Worm (Caenorhabditis elegans) whole organism, late embryonic: ENCODE measurements around the gene F53F4.18.

Experiments used
- ceh-30 ChIP-seq: fragments of 150-350 bp; optimal IDR thresholded peaks from 2 replicates; lab custom pipeline; 2014; ENCODE audit warnings: missing biosample characterization, missing genetic modification characterization
- ceh-48 ChIP-seq: sonication (generic microtip); optimal IDR thresholded peaks from 2 replicates; lab custom pipeline; 2016; ENCODE audit warnings: missing genetic modification characterization, inconsistent platforms, missing compliant biosample characterization
- odd-2 ChIP-seq: sonication (generic microtip); optimal IDR thresholded peaks from 2 replicates; lab custom pipeline; 2017; ENCODE audit warnings: antibody characterized with exemption, mild to moderate bottlenecking, missing genetic modification characterization, missing compliant biosample characterization
- pax-1 ChIP-seq: fragments of 150-350 bp; optimal IDR thresholded peaks from 2 replicates; lab custom pipeline; 2014; ENCODE audit warnings: missing biosample characterization, missing genetic modification characterization
- pha-4 ChIP-seq: fragments of 150-350 bp; optimal IDR thresholded peaks from 2 replicates; lab custom pipeline; 2018; ENCODE audit warnings: missing biosample characterization, missing genetic modification reagents, missing genetic modification characterization
- sdc-2 ChIP-seq: sonication (generic microtip); optimal IDR thresholded peaks from 2 replicates; lab custom pipeline; 2016; ENCODE audit warnings: missing genotype, missing genetic modification characterization, missing compliant biosample characterization
- unc-86 ChIP-seq: sonication (generic microtip); optimal IDR thresholded peaks from 2 replicates; lab custom pipeline; 2016; ENCODE audit warnings: missing genetic modification characterization, missing compliant biosample characterization

ce11 chrV:13580696-13581095 lies 9.2 kb upstream of the F53F4.18 start, which contains the start of gene C50B8.5:
- TF ChIP-seq pha-4 (tag; lab: Kevin White, UChicago) (no peak), unc-86 (no peak), odd-2 (no peak), pax-1 (tag; lab: Kevin White, UChicago) (no peak), sdc-2 (no peak), ceh-48 (tag; lab: Kevin White, UChicago) (no peak), ceh-30 (tag; lab: Kevin White, UChicago) (no peak)
